Worm (Caenorhabditis elegans) whole organism, L1 larva: ENCODE results near the gene usip-1.

Experiments used
- Y116A8C.19 ChIP-seq: sonication (generic microtip); optimal IDR thresholded peaks from 2 replicates; lab custom pipeline; 2016; ENCODE audit warnings: missing compliant biosample characterization, missing genetic modification characterization, borderline replicate concordance
- egl-27 ChIP-seq, 2 experiments: fragments of 150-350 bp in 1 of 2; sonication (generic microtip); optimal IDR thresholded peaks; 3 replicates each; lab custom pipeline; 2017 to 2018; ENCODE audit warnings: missing biosample characterization in 2 of 2, missing genetic modification characterization in 2 of 2, missing genetic modification reagents in 2 of 2
- fos-1 ChIP-seq: fragments of 150-350 bp; optimal IDR thresholded peaks from 2 replicates; lab custom pipeline; 2014; ENCODE audit warnings: missing biosample characterization, missing genetic modification characterization
- lin-13 ChIP-seq: fragments of 150-350 bp; optimal IDR thresholded peaks from 2 replicates; lab custom pipeline; 2014; ENCODE audit warnings: missing biosample characterization, missing genetic modification reagents, missing genetic modification characterization
- lsy-2 ChIP-seq, 2 experiments: fragments of 150-350 bp; optimal IDR thresholded peaks; 2 replicates each; lab custom pipeline; 2014; ENCODE audit warnings: missing biosample characterization in 2 of 2, missing genetic modification characterization in 2 of 2
- nhr-11 ChIP-seq: fragments of 150-350 bp; optimal IDR thresholded peaks from 2 replicates; lab custom pipeline; 2014; ENCODE audit warnings: missing biosample characterization, missing genetic modification characterization
- nhr-84 ChIP-seq: sonication (generic microtip); optimal IDR thresholded peaks from 2 replicates; lab custom pipeline; 2017; ENCODE audit warnings: missing biosample characterization, missing genetic modification characterization
- pag-3 ChIP-seq: sonication (generic microtip); optimal IDR thresholded peaks from 2 replicates; lab custom pipeline; 2017; ENCODE audit warnings: missing genetic modification characterization, mild to moderate bottlenecking, missing compliant biosample characterization, antibody characterized with exemption, borderline replicate concordance; ENCODE audit not compliant: insufficient read depth
- snpc-4 ChIP-seq: fragments of 150-350 bp; optimal IDR thresholded peaks from 2 replicates; lab custom pipeline; 2014; ENCODE audit warnings: missing biosample characterization, missing genetic modification characterization
- unc-130 ChIP-seq: fragments of 150-350 bp; optimal IDR thresholded peaks from 2 replicates; lab custom pipeline; 2017; ENCODE audit warnings: missing biosample characterization, missing genetic modification characterization, inconsistent platforms

DNA sequence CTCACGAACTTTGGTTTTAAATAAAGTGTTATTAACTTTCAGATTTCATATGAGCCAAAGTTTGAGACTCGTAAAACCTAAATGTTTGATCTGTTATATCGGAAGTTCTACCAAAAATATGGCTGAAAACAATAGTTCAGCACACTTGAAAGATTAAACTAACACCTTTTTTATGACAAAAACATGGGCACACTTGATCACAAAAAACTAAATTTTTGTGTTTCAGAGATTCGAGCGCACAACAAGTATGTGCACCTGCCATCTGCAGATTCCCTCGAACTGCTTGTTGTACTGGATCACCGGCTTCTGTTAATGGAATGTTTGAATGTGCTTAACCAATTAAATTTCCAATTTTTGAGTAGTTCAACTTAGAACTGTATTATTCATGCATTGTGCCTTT, 30.2 kb downstream of the usip-1 start:
- TF ChIP-seq snpc-4 (tag; lab: Kevin White, UChicago): no peak
- TF ChIP-seq nhr-84 (tag; lab: Kevin White, UChicago): no peak
- TF ChIP-seq unc-130 (tag; lab: Kevin White, UChicago): no peak
- no peak for TF ChIP-seq egl-27 (tag; optimal IDR thresholded peaks at IDR 0.05; lab: Kevin White, UChicago)
- no peak for TF ChIP-seq pag-3
- TF ChIP-seq lsy-2 (tag; optimal IDR thresholded peaks at IDR 0.05; lab: Kevin White, UChicago): no peak
- TF ChIP-seq nhr-11 (tag; lab: Kevin White, UChicago): no peak
- no peak for TF ChIP-seq lin-13 (GFP tag; lab: Kevin White, UChicago)
- no peak for TF ChIP-seq fos-1 (tag; lab: Kevin White, UChicago)
- TF ChIP-seq Y116A8C.19 (tag; lab: Kevin White, UChicago): no peak
